Fruit fly (Drosophila melanogaster) whole organism, prepupa: ENCODE measurements around the gene CG15012.

ENCODE experiments used
- CG10631 ChIP-seq: fragments of 200-800 bp; sonication (Bioruptor generic); optimal IDR thresholded peaks from 2 replicates; lab custom pipeline; 2016; ENCODE audit warnings: missing biosample characterization, missing genetic modification characterization
- CG10669 ChIP-seq: fragments of 200-800 bp; sonication (Bioruptor generic); optimal IDR thresholded peaks from 3 replicates; lab custom pipeline; 2018; ENCODE audit warnings: missing biosample characterization, mild to moderate bottlenecking, missing genetic modification characterization, moderate library complexity
- CG11294 ChIP-seq: fragments of 200-800 bp; sonication (Bioruptor generic); IDR thresholded peaks from 2 replicates; pipeline ENCODE4 v1.3.6; 2022; ENCODE audit warnings: missing biosample characterization, missing genetic modification characterization
- CG11902 ChIP-seq: fragments of 200-800 bp; sonication (Bioruptor generic); optimal IDR thresholded peaks from 3 replicates; lab custom pipeline; 2016; ENCODE audit warnings: missing biosample characterization, missing genetic modification characterization
- CG3032 ChIP-seq: fragments of 200-800 bp; optimal IDR thresholded peaks from 2 replicates; lab custom pipeline; 2019; ENCODE audit warnings: missing biosample characterization, mild to moderate bottlenecking, missing genetic modification characterization, moderate library complexity
- CG31627 ChIP-seq: fragments of 200-800 bp; sonication (Bioruptor generic); optimal IDR thresholded peaks from 3 replicates; lab custom pipeline; 2016; ENCODE audit warnings: missing biosample characterization, missing genetic modification characterization
- CG3919 ChIP-seq: fragments of 200-800 bp; sonication (Bioruptor generic); optimal IDR thresholded peaks from 3 replicates; lab custom pipeline; 2016; ENCODE audit warnings: missing biosample characterization, missing genetic modification characterization
- CG6163 ChIP-seq: fragments of 200-800 bp; sonication (Bioruptor generic); IDR thresholded peaks from 3 replicates; pipeline ENCODE4 v1.3.6; 2022; ENCODE audit warnings: missing biosample characterization, missing genetic modification characterization
- CG6276 ChIP-seq: fragments of 200-800 bp; sonication (Bioruptor generic); optimal IDR thresholded peaks from 2 replicates; lab custom pipeline; 2017; ENCODE audit warnings: missing biosample characterization, mild to moderate bottlenecking, missing genetic modification characterization
- CG6808 ChIP-seq: fragments of 200-800 bp; sonication (Bioruptor generic); optimal IDR thresholded peaks from 3 replicates; lab custom pipeline; 2017; ENCODE audit warnings: missing biosample characterization, missing genetic modification characterization, mild to moderate bottlenecking, moderate library complexity, missing genetic modification reagents
- CG7368 ChIP-seq: fragments of 200-800 bp; sonication (Bioruptor generic); optimal IDR thresholded peaks from 3 replicates; lab custom pipeline; 2016; ENCODE audit warnings: missing biosample characterization, missing genetic modification characterization
- CG8119 ChIP-seq: fragments of 200-800 bp; sonication (Bioruptor generic); IDR thresholded peaks from 3 replicates; pipeline ENCODE4 v1.3.6; 2022; ENCODE audit warnings: missing biosample characterization, missing genetic modification characterization
- CG9139 ChIP-seq: fragments of 200-800 bp; sonication (Bioruptor generic); optimal IDR thresholded peaks from 3 replicates; lab custom pipeline; 2017; ENCODE audit warnings: missing biosample characterization, mild to moderate bottlenecking, missing genetic modification characterization
- Eip78C ChIP-seq: fragments of 200-800 bp; sonication (Bioruptor generic); peaks from one replicate; lab custom pipeline; 2016; ENCODE audit warnings: missing biosample characterization, missing genetic modification characterization
- Eip93F ChIP-seq: fragments of 200-800 bp; sonication (Bioruptor generic); optimal IDR thresholded peaks from 2 replicates; lab custom pipeline; 2016; ENCODE audit warnings: missing biosample characterization, mild to moderate bottlenecking, missing genetic modification characterization
- Hr39 ChIP-seq: fragments of 200-800 bp; sonication (Bioruptor generic); optimal IDR thresholded peaks from 2 replicates; lab custom pipeline; 2016; ENCODE audit warnings: missing biosample characterization, missing genetic modification characterization
- Hr4 ChIP-seq: fragments of 200-800 bp; sonication (Bioruptor generic); optimal IDR thresholded peaks from 3 replicates; lab custom pipeline; 2016; ENCODE audit warnings: missing biosample characterization, missing genetic modification characterization
- Met ChIP-seq: fragments of 200-800 bp; sonication (Bioruptor generic); optimal IDR thresholded peaks from 3 replicates; lab custom pipeline; 2016; ENCODE audit warnings: missing biosample characterization, missing genetic modification characterization
- OdsH ChIP-seq: fragments of 200-800 bp; sonication (Bioruptor generic); optimal IDR thresholded peaks from 3 replicates; lab custom pipeline; 2016; ENCODE audit warnings: missing biosample characterization, missing genetic modification characterization
- Smox ChIP-seq: fragments of 200-800 bp; sonication (Bioruptor generic); optimal IDR thresholded peaks from 3 replicates; lab custom pipeline; 2016; ENCODE audit warnings: missing biosample characterization, missing genetic modification characterization
- Sox102F ChIP-seq: fragments of 200-800 bp; sonication (Bioruptor generic); optimal IDR thresholded peaks from 2 replicates; lab custom pipeline; 2016; ENCODE audit warnings: missing biosample characterization, mild to moderate bottlenecking, missing genetic modification characterization
- Sox14 ChIP-seq: fragments of 200-800 bp; sonication (Bioruptor generic); optimal IDR thresholded peaks from 3 replicates; lab custom pipeline; 2016; ENCODE audit warnings: missing biosample characterization, missing genetic modification characterization
- achi ChIP-seq: fragments of 200-800 bp; sonication (Bioruptor generic); optimal IDR thresholded peaks from 3 replicates; lab custom pipeline; 2016; ENCODE audit warnings: missing biosample characterization, missing genetic modification characterization
- cyc ChIP-seq: fragments of 200-800 bp; sonication (Bioruptor generic); optimal IDR thresholded peaks from 3 replicates; lab custom pipeline; 2016; ENCODE audit warnings: missing biosample characterization, missing genetic modification characterization
- dac ChIP-seq: fragments of 200-800 bp; sonication (Bioruptor generic); optimal IDR thresholded peaks from 2 replicates; lab custom pipeline; 2017; ENCODE audit warnings: missing biosample characterization, mild to moderate bottlenecking, missing genetic modification characterization
- dsx ChIP-seq: fragments of 200-800 bp; optimal IDR thresholded peaks from 3 replicates; lab custom pipeline; 2019; ENCODE audit warnings: missing biosample characterization, mild to moderate bottlenecking, missing genetic modification characterization, moderate library complexity; ENCODE audit not compliant: poor library complexity, severe bottlenecking
- eg ChIP-seq: fragments of 200-800 bp; sonication (Bioruptor generic); IDR thresholded peaks from 3 replicates; pipeline ENCODE4 v1.3.6; 2022; ENCODE audit warnings: missing biosample characterization, missing genetic modification characterization
- esn ChIP-seq: fragments of 200-800 bp; sonication (Bioruptor generic); optimal IDR thresholded peaks from 2 replicates; lab custom pipeline; 2016; ENCODE audit warnings: missing biosample characterization, mild to moderate bottlenecking, missing genetic modification characterization, moderate library complexity
- fd59A ChIP-seq: fragments of 200-800 bp; sonication (Bioruptor generic); optimal IDR thresholded peaks from 2 replicates; lab custom pipeline; 2017; ENCODE audit warnings: missing biosample characterization, mild to moderate bottlenecking, missing genetic modification characterization, missing genetic modification reagents
- fkh ChIP-seq: fragments of 200-800 bp; sonication (Bioruptor generic); optimal IDR thresholded peaks from 3 replicates; lab custom pipeline; 2017; ENCODE audit warnings: missing biosample characterization, mild to moderate bottlenecking, missing genetic modification characterization, moderate library complexity
- lz ChIP-seq: fragments of 200-800 bp; sonication (Bioruptor generic); optimal IDR thresholded peaks from 3 replicates; lab custom pipeline; 2016; ENCODE audit warnings: missing biosample characterization, missing genetic modification characterization
- pdm3 ChIP-seq: fragments of 200-800 bp; sonication (Bioruptor generic); optimal IDR thresholded peaks from 3 replicates; lab custom pipeline; 2016; ENCODE audit warnings: missing biosample characterization, missing genetic modification characterization
- spab ChIP-seq: fragments of 200-800 bp; sonication (Bioruptor generic); optimal IDR thresholded peaks from 2 replicates; lab custom pipeline; 2017; ENCODE audit warnings: missing biosample characterization, mild to moderate bottlenecking, missing genetic modification characterization, missing genetic modification reagents
- ss ChIP-seq, 2 experiments: fragments of 200-800 bp; sonication (Bioruptor generic); optimal IDR thresholded peaks; 2 replicates in 1 of 2; 3 replicates in 1 of 2; lab custom pipeline; 2017 to 2018; ENCODE audit warnings: mild to moderate bottlenecking in 2 of 2, missing biosample characterization in 2 of 2, missing genetic modification characterization in 2 of 2, moderate library complexity in 1 of 2
- svp ChIP-seq: fragments of 200-800 bp; sonication (Bioruptor generic); peaks from one replicate; lab custom pipeline; 2016; ENCODE audit warnings: missing biosample characterization, missing genetic modification characterization
- topi ChIP-seq: fragments of 200-800 bp; sonication (Bioruptor generic); optimal IDR thresholded peaks from 3 replicates; lab custom pipeline; 2016; ENCODE audit warnings: missing biosample characterization, missing genetic modification characterization
- vri ChIP-seq: fragments of 200-800 bp; sonication (Bioruptor generic); optimal IDR thresholded peaks from 3 replicates; lab custom pipeline; 2016; ENCODE audit warnings: missing biosample characterization, mild to moderate bottlenecking, missing genetic modification characterization

CG15012 gene

DNA sequence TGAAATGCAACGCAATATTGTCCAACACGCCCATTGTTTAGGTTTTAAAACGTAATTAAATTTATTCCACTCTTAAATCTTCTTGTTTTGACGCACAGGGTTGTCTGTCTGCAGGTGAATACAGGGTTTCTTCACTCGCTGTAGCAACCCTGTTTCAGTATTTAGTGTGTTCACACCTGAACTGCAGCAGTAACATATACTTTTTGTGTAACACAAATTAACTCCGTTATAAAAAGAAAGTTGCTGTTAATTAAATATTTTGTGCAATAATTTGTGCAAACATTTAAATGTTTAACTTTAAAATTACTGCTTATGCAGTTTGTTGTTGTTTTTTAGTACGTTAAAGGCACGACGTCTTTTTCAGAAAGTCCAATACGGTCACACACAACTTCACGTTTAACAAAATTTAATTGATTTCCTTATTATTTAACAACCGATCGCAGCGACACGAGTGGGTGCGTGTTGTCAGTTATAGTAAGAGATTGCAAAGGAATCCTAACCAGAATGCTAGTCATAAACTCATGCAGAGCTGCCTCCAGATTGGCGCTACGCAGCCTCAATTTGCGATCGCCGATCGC lies at the start of gene CG15012, which contains the start of gene Fdx2:
CG15012 (minus strand) TSS at position 127 of the 578 bp plus-strand sequence.
Fdx2 (plus strand) TSS at position 363 of the 578 bp plus-strand sequence.
- no peak for TF ChIP-seq CG11902 (GFP tag; lab: Kevin White, UChicago)
- TF ChIP-seq achi: peak; percentile 6
- no peak for TF ChIP-seq CG9139 (GFP tag; lab: Kevin White, UChicago)
- TF ChIP-seq CG3032 (tag; lab: Kevin White, UChicago): peak; percentile 30
- TF ChIP-seq fd59A: no peak
- TF ChIP-seq CG31627 (GFP tag; lab: Kevin White, UChicago): peak; percentile 21
- no peak for TF ChIP-seq Met (GFP tag; lab: Kevin White, UChicago)
- TF ChIP-seq CG6163: no peak
- peak; percentile 34 for TF ChIP-seq topi (GFP tag; lab: Kevin White, UChicago)
- peak; percentile 35 for TF ChIP-seq Hr39 (GFP tag; lab: Kevin White, UChicago)
- TF ChIP-seq Eip93F (GFP tag; lab: Kevin White, UChicago): no peak
- TF ChIP-seq Hr4: no peak
- TF ChIP-seq ss (GFP tag; optimal IDR thresholded peaks at IDR 0.05; lab: Kevin White, UChicago): no peak
- TF ChIP-seq lz (GFP tag; lab: Kevin White, UChicago): peak; percentile 33
- no peak for TF ChIP-seq dsx
- TF ChIP-seq vri (GFP tag; lab: Kevin White, UChicago): peak; percentile 57
- TF ChIP-seq Eip78C (GFP tag; lab: Kevin White, UChicago): peak; percentile 21
- TF ChIP-seq cyc: peak; percentile 34
- peak; percentile 51 for TF ChIP-seq esn (GFP tag; lab: Kevin White, UChicago)
- TF ChIP-seq Sox14 (GFP tag; lab: Kevin White, UChicago): peak; percentile 78
- TF ChIP-seq Smox (GFP tag; lab: Kevin White, UChicago): no peak
- TF ChIP-seq, all 60 proteins: peak for 11

- TF ChIP-seq Sox102F (GFP tag; lab: Kevin White, UChicago) (no peak), CG10669 (GFP tag; lab: Kevin White, UChicago) (no peak), CG6808 (GFP tag; lab: Kevin White, UChicago) (no peak), dsx (peak; percentile 59), CG10631 (GFP tag; lab: Kevin White, UChicago) (no peak), CG11294 (GFP tag; lab: Robert Waterston, UW) (no peak), spab (GFP tag; lab: Kevin White, UChicago) (no peak), fkh (no peak), OdsH (no peak), Eip93F (GFP tag; lab: Kevin White, UChicago) (no peak), Hr39 (GFP tag; lab: Kevin White, UChicago) (no peak), svp (peak; percentile 82), CG6276 (no peak)
- TF ChIP-seq, all 60 proteins: peak for 2
Measured at dm6 chr3L:4341078-4341477, 49.0 kb upstream of the CG15012 start.

dm6 chr3L:4340227-4340626 lies 48.2 kb upstream of the CG15012 start:
- TF ChIP-seq dac (GFP tag; lab: Kevin White, UChicago): no peak
- TF ChIP-seq Eip78C (GFP tag; lab: Kevin White, UChicago): peak; percentile 8
- TF ChIP-seq svp: peak; percentile 91

DNA sequence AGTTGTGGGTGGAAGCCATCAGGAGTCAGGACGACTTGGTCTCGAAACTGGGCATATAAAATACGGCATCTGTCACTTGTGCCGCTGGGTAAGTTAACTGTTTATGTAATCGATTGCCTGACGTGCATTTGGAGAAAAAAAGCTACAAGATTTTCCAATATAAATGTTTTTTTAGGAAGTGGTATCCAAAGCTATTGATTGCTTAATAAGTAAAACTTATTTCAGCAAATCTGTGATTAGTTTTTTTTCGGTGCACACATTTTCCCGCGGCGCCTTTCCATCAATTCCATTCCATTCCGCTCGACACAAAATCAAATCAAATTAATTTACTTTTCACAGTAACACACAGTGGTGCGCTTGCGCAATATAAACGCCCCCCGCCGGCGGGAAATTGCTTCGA lies 47.5 kb upstream of the CG15012 start:
- TF ChIP-seq CG3919 (GFP tag; lab: Kevin White, UChicago) (no peak), pdm3 (GFP tag; lab: Kevin White, UChicago) (no peak), Eip78C (GFP tag; lab: Kevin White, UChicago) (peak; percentile 45), CG6808 (GFP tag; lab: Kevin White, UChicago) (no peak), CG6276 (peak; percentile 16), Hr4 (peak; percentile 20), CG8119 (0 out of 3 replicates have a peak, but pooled peaks have one; percentile 27), CG7368 (GFP tag; lab: Kevin White, UChicago) (no peak), eg (GFP tag; lab: Robert Waterston, UW) (peak; percentile 65)
